Worm (Caenorhabditis elegans) whole organism, mixed stage, embryonic: ENCODE data around the gene moma-1.

Experiments used
- lin-13 ChIP-seq: fragments of 150-350 bp; optimal IDR thresholded peaks from 2 replicates; lab custom pipeline; 2014; ENCODE audit warnings: missing biosample characterization, missing genetic modification characterization
- nhr-28 ChIP-seq: fragments of 150-350 bp; optimal IDR thresholded peaks from 2 replicates; lab custom pipeline; 2014; ENCODE audit warnings: missing biosample characterization, missing genetic modification characterization
- nhr-76 ChIP-seq: sonication (generic microtip); optimal IDR thresholded peaks from 2 replicates; lab custom pipeline; 2017; ENCODE audit warnings: missing biosample characterization, missing genetic modification characterization

DNA sequence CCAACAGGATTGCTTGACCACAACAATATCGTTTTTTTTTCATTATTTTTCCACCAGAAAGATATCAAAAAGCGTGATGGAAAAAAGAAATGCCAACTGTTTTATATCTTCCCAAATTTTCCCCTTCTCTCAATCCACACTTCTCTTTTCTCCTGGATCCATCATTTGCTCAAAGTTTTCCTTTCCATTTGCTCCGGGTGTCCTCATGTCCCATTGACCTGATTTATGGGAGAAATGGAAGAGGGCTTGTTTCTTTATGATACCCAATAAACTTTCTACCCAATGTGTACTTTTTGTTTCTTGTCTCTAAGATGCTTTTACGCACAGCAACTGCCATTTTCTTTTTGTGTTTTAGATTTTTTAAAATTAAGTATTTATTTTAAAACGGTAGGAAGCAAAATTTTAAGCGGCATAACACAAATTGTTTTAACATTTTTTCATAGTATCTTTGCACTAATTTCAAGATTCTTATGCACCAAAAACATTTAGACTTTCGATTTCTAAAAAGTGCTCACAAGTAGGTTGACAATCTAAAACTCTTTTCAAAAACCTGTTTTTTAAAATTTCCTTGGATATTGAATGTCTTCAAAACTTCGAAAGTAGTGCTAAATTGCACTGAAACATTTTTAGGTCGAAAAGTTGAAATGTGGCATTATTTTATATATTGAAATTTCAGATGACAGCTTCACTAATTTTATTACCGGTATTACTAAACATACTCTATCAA is 29.5 kb downstream of the moma-1 start, which contains the start of gene clec-149:
- TF ChIP-seq lin-13 (no peak), nhr-28 (tag; lab: Kevin White, UChicago) (no peak), nhr-76 (tag; lab: Kevin White, UChicago) (no peak)
